Fruit fly (Drosophila melanogaster) whole organism, embryonic: Measurements from ENCODE around the gene CG13694.

ENCODE experiments used
- BEAF-32 ChIP-seq: fragments of 200-800 bp; sonication (Bioruptor generic); optimal IDR thresholded peaks from 3 replicates; lab custom pipeline; 2017; ENCODE audit warnings: missing biosample characterization, missing genetic modification characterization, mild to moderate bottlenecking, moderate library complexity, missing genetic modification reagents
- Bteb2 ChIP-seq: fragments of 200-800 bp; sonication (Bioruptor generic); optimal IDR thresholded peaks from 2 replicates; lab custom pipeline; 2016; ENCODE audit warnings: missing biosample characterization, missing genetic modification characterization
- CG11398 ChIP-seq: fragments of 200-800 bp; sonication (Bioruptor generic); optimal IDR thresholded peaks from 2 replicates; lab custom pipeline; 2016; ENCODE audit warnings: missing biosample characterization, missing genetic modification characterization
- CG12391 ChIP-seq: fragments of 200-800 bp; sonication (Bioruptor generic); optimal IDR thresholded peaks from 3 replicates; lab custom pipeline; 2018; ENCODE audit warnings: missing biosample characterization, mild to moderate bottlenecking, missing genetic modification characterization, moderate library complexity
- CG14710 ChIP-seq: fragments of 200-800 bp; sonication (Bioruptor generic); optimal IDR thresholded peaks from 3 replicates; lab custom pipeline; 2019; ENCODE audit warnings: missing biosample characterization, mild to moderate bottlenecking, missing genetic modification characterization, moderate library complexity
- CG15269 ChIP-seq: fragments of 200-800 bp; sonication (Bioruptor generic); optimal IDR thresholded peaks from 2 replicates; lab custom pipeline; 2018; ENCODE audit warnings: missing biosample characterization, mild to moderate bottlenecking, missing genetic modification characterization, moderate library complexity
- CG17829 ChIP-seq: fragments of 200-800 bp; optimal IDR thresholded peaks from 2 replicates; lab custom pipeline; 2019; ENCODE audit warnings: missing biosample characterization, mild to moderate bottlenecking, missing genetic modification characterization, moderate library complexity
- CG18011 ChIP-seq: fragments of 200-800 bp; sonication (Bioruptor generic); optimal IDR thresholded peaks from 2 replicates; lab custom pipeline; 2017; ENCODE audit warnings: missing biosample characterization, missing genetic modification characterization, mild to moderate bottlenecking, moderate library complexity, missing genotype
- CG18599 ChIP-seq: fragments of 200-800 bp; sonication (Bioruptor generic); optimal IDR thresholded peaks from 3 replicates; lab custom pipeline; 2017; ENCODE audit warnings: missing biosample characterization, missing genetic modification characterization, mild to moderate bottlenecking, moderate library complexity, missing genetic modification reagents
- CG3163 ChIP-seq: fragments of 200-800 bp; sonication (Bioruptor generic); optimal IDR thresholded peaks from 3 replicates; lab custom pipeline; 2016; ENCODE audit warnings: missing biosample characterization, missing genetic modification characterization
- CG33557 ChIP-seq: fragments of 200-800 bp; sonication (Bioruptor generic); optimal IDR thresholded peaks from 2 replicates; lab custom pipeline; 2019; ENCODE audit warnings: missing biosample characterization, mild to moderate bottlenecking, missing genetic modification characterization, moderate library complexity
- CG42726 ChIP-seq: fragments of 200-800 bp; sonication (Bioruptor generic); IDR thresholded peaks from 2 replicates; pipeline ENCODE4 v1.3.6; 2022; ENCODE audit warnings: missing biosample characterization, missing genetic modification characterization; ENCODE audit not compliant: partially characterized antibody
- CG4424 ChIP-seq: fragments of 200-800 bp; sonication (Bioruptor generic); optimal IDR thresholded peaks from 3 replicates; lab custom pipeline; 2016; ENCODE audit warnings: missing biosample characterization, missing genetic modification characterization
- CG5245 ChIP-seq: fragments of 200-800 bp; sonication (Bioruptor generic); optimal IDR thresholded peaks from 3 replicates; lab custom pipeline; 2016; ENCODE audit warnings: missing biosample characterization, missing genetic modification characterization
- CG6813 ChIP-seq: fragments of 200-800 bp; sonication (Bioruptor generic); optimal IDR thresholded peaks from 2 replicates; lab custom pipeline; 2017; ENCODE audit warnings: missing biosample characterization, missing genetic modification characterization, mild to moderate bottlenecking, moderate library complexity, missing genetic modification reagents
- CG7786 ChIP-seq: fragments of 200-800 bp; sonication (Bioruptor generic); optimal IDR thresholded peaks from 2 replicates; lab custom pipeline; 2016; ENCODE audit warnings: missing biosample characterization, missing genetic modification characterization
- CG7963 ChIP-seq: fragments of 200-800 bp; sonication (Bioruptor generic); IDR thresholded peaks from 3 replicates; pipeline ENCODE4 v1.3.6; 2022; ENCODE audit warnings: missing biosample characterization, missing genetic modification characterization; ENCODE audit not compliant: partially characterized antibody
- CG8089 ChIP-seq: fragments of 200-800 bp; sonication (Bioruptor generic); optimal IDR thresholded peaks from 3 replicates; lab custom pipeline; 2016; ENCODE audit warnings: missing biosample characterization, missing genetic modification characterization
- CG9215 ChIP-seq: fragments of 200-800 bp; sonication (Bioruptor generic); IDR thresholded peaks from 2 replicates; pipeline ENCODE4 v1.3.6; 2022; ENCODE audit warnings: missing biosample characterization, missing genetic modification characterization
- CG9817 ChIP-seq: fragments of 200-800 bp; sonication (Bioruptor generic); optimal IDR thresholded peaks from 2 replicates; lab custom pipeline; 2018; ENCODE audit warnings: missing biosample characterization, mild to moderate bottlenecking, missing genetic modification characterization, moderate library complexity
- Chrac-16 ChIP-seq: fragments of 200-800 bp; sonication (Bioruptor generic); optimal IDR thresholded peaks from 3 replicates; lab custom pipeline; 2016; ENCODE audit warnings: missing biosample characterization, missing genetic modification characterization
- Dll ChIP-seq: fragments of 200-800 bp; sonication (Bioruptor generic); IDR thresholded peaks from 4 replicates; pipeline ENCODE4 v1.3.6; 2022; ENCODE audit warnings: missing biosample characterization, missing genetic modification characterization; ENCODE audit not compliant: partially characterized antibody
- ERR ChIP-seq: fragments of 200-800 bp; sonication (Bioruptor generic); optimal IDR thresholded peaks from 2 replicates; lab custom pipeline; 2016; ENCODE audit warnings: missing biosample characterization, missing genetic modification characterization
- Ets97D ChIP-seq: fragments of 200-800 bp; sonication (Bioruptor generic); optimal IDR thresholded peaks from 3 replicates; lab custom pipeline; 2016; ENCODE audit warnings: missing biosample characterization, missing genetic modification characterization
- Fer1 ChIP-seq: fragments of 200-800 bp; sonication (Bioruptor generic); optimal IDR thresholded peaks from 2 replicates; lab custom pipeline; 2017; ENCODE audit warnings: missing biosample characterization, mild to moderate bottlenecking, missing genetic modification characterization
- MESR4 ChIP-seq: fragments of 200-800 bp; sonication (Bioruptor generic); optimal IDR thresholded peaks from 2 replicates; lab custom pipeline; 2018; ENCODE audit warnings: missing biosample characterization, mild to moderate bottlenecking, missing genetic modification characterization, moderate library complexity
- Mrtf ChIP-seq: fragments of 200-800 bp; sonication (Bioruptor generic); IDR thresholded peaks from 3 replicates; pipeline ENCODE4 v1.3.6; 2022; ENCODE audit warnings: missing biosample characterization, missing genetic modification characterization
- Ptx1 ChIP-seq: fragments of 200-800 bp; sonication (Bioruptor generic); IDR thresholded peaks from 2 replicates; pipeline ENCODE4 v1.3.6; 2022; ENCODE audit warnings: missing biosample characterization, missing genetic modification characterization
- Usf ChIP-seq: fragments of 200-800 bp; sonication (Bioruptor generic); optimal IDR thresholded peaks from 2 replicates; lab custom pipeline; 2017; ENCODE audit warnings: missing genotype, missing biosample characterization, missing genetic modification characterization
- aop ChIP-seq: fragments of 200-800 bp; sonication (Bioruptor generic); IDR thresholded peaks from 2 replicates; pipeline ENCODE4 v1.3.6; 2022; ENCODE audit warnings: missing biosample characterization, missing genetic modification characterization
- cato ChIP-seq: fragments of 200-800 bp; sonication (Bioruptor generic); optimal IDR thresholded peaks from 2 replicates; lab custom pipeline; 2016; ENCODE audit warnings: missing biosample characterization, missing genetic modification characterization, borderline replicate concordance
- chn ChIP-seq: fragments of 200-800 bp; sonication (Bioruptor generic); optimal IDR thresholded peaks from 2 replicates; lab custom pipeline; 2016; ENCODE audit warnings: missing biosample characterization, missing genetic modification characterization
- dati ChIP-seq: fragments of 200-800 bp; sonication (Bioruptor generic); IDR thresholded peaks from 2 replicates; pipeline ENCODE4 v1.3.6; 2022; ENCODE audit warnings: missing biosample characterization, missing genetic modification characterization
- ems ChIP-seq: fragments of 200-800 bp; sonication (Bioruptor generic); optimal IDR thresholded peaks from 3 replicates; lab custom pipeline; 2016; ENCODE audit warnings: missing biosample characterization, missing genetic modification characterization
- fd96Cb ChIP-seq: fragments of 200-800 bp; sonication (Bioruptor generic); optimal IDR thresholded peaks from 2 replicates; lab custom pipeline; 2018; ENCODE audit warnings: missing biosample characterization, mild to moderate bottlenecking, missing genetic modification characterization, moderate library complexity
- gsb ChIP-seq: fragments of 200-800 bp; sonication (Bioruptor generic); IDR thresholded peaks from 2 replicates; pipeline ENCODE4 v1.3.6; 2022; ENCODE audit warnings: missing biosample characterization, missing genetic modification characterization
- inv ChIP-seq: fragments of 200-800 bp; sonication (Bioruptor generic); IDR thresholded peaks from 2 replicates; pipeline ENCODE4 v1.3.6; 2022; ENCODE audit warnings: missing biosample characterization, missing genetic modification characterization; ENCODE audit not compliant: partially characterized antibody
- jigr1 ChIP-seq: fragments of 200-800 bp; sonication (Bioruptor generic); IDR thresholded peaks from 3 replicates; pipeline ENCODE4 v1.3.6; 2022; ENCODE audit warnings: missing biosample characterization, missing genetic modification characterization
- klu ChIP-seq: fragments of 200-800 bp; sonication (Bioruptor generic); IDR thresholded peaks from 2 replicates; pipeline ENCODE4 v1.3.6; 2022; ENCODE audit warnings: missing biosample characterization, missing genetic modification characterization
- mirr ChIP-seq: fragments of 200-800 bp; sonication (Bioruptor generic); optimal IDR thresholded peaks from 3 replicates; lab custom pipeline; 2018; ENCODE audit warnings: missing biosample characterization, mild to moderate bottlenecking, missing genetic modification characterization
- mld ChIP-seq: fragments of 200-800 bp; sonication (Bioruptor generic); IDR thresholded peaks from 3 replicates; pipeline ENCODE4 v1.3.6; 2022; ENCODE audit warnings: missing biosample characterization, missing genetic modification characterization; ENCODE audit not compliant: partially characterized antibody
- pan ChIP-seq, 4 experiments: fragments of >200 bp in 3 of 4; fragments of 200-800 bp in 1 of 4; sonication (Bioruptor generic) in 1 of 4; optimal IDR thresholded peaks in 3 of 4; IDR thresholded peaks in 1 of 4; 2 replicates each; pipeline versions ENCODE4 v1.3.6 to Lab custom; 2017 to 2022; ENCODE audit warnings: missing biosample characterization in 2 of 4, missing genetic modification characterization in 2 of 4, mixed read lengths in 1 of 4
- pros ChIP-seq: fragments of 200-800 bp; sonication (Bioruptor generic); optimal IDR thresholded peaks from 3 replicates; lab custom pipeline; 2019; ENCODE audit warnings: missing biosample characterization, mild to moderate bottlenecking, missing genetic modification characterization, moderate library complexity
- sens ChIP-seq: fragments of 200-800 bp; sonication (Bioruptor generic); peaks from one replicate; lab custom pipeline; 2016; ENCODE audit warnings: missing biosample characterization, missing genetic modification characterization
- sima ChIP-seq: fragments of 200-800 bp; sonication (Bioruptor generic); optimal IDR thresholded peaks from 2 replicates; lab custom pipeline; 2016; ENCODE audit warnings: missing biosample characterization, missing genetic modification characterization
- tin ChIP-seq: fragments of 200-800 bp; sonication (Bioruptor generic); optimal IDR thresholded peaks from 3 replicates; lab custom pipeline; 2016; ENCODE audit warnings: missing biosample characterization, missing genetic modification characterization
- tio ChIP-seq: fragments of 200-800 bp; sonication (Bioruptor generic); optimal IDR thresholded peaks from 2 replicates; lab custom pipeline; 2017; ENCODE audit warnings: missing biosample characterization, missing genetic modification characterization, inconsistent platforms
- unpg ChIP-seq: fragments of 200-800 bp; sonication (Bioruptor generic); optimal IDR thresholded peaks from 3 replicates; lab custom pipeline; 2018; ENCODE audit warnings: missing biosample characterization, mild to moderate bottlenecking, missing genetic modification characterization, moderate library complexity
- zen2 ChIP-seq: fragments of 200-800 bp; sonication (Bioruptor generic); IDR thresholded peaks from 3 replicates; pipeline ENCODE4 v1.3.6; 2022; ENCODE audit warnings: missing biosample characterization, missing genetic modification characterization; ENCODE audit not compliant: partially characterized antibody

CG13694 gene

dm6 chr2L:102161-102761 lies 14.0 kb downstream of the CG13694 start, which contains the start of gene Creld (continued):
- no peak for TF ChIP-seq tin (GFP tag; lab: Kevin White, UChicago)
- TF ChIP-seq sima (GFP tag; lab: Kevin White, UChicago) = no peak
- TF ChIP-seq CG33557 (GFP tag; lab: Kevin White, UChicago) = no peak
- TF ChIP-seq inv (GFP tag; lab: Robert Waterston, UW) = peak; percentile 99
- peak; percentile 99 for TF ChIP-seq BEAF-32 (GFP tag; lab: Kevin White, UChicago)
- TF ChIP-seq Bteb2 (GFP tag; lab: Kevin White, UChicago) = no peak
- TF ChIP-seq dati (GFP tag; lab: Robert Waterston, UW) = no peak
- TF ChIP-seq CG15269 (tag; lab: Kevin White, UChicago) = no peak
- no peak for TF ChIP-seq CG8089
- no peak for TF ChIP-seq jigr1 (GFP tag; lab: Robert Waterston, UW)
- no peak for TF ChIP-seq CG4424 (GFP tag; lab: Kevin White, UChicago)
- peak; percentile 99 for TF ChIP-seq CG7963
- TF ChIP-seq CG6813 (GFP tag; lab: Kevin White, UChicago) = no peak
- TF ChIP-seq fd96Cb (tag; lab: Kevin White, UChicago) = no peak
- TF ChIP-seq CG14710 (tag; lab: Kevin White, UChicago) = peak; percentile 39
- TF ChIP-seq CG3163 (GFP tag; lab: Kevin White, UChicago) = no peak
- TF ChIP-seq ems (GFP tag; lab: Kevin White, UChicago) = peak; percentile 0
- no peak for TF ChIP-seq mirr (GFP tag; lab: Kevin White, UChicago)
- TF ChIP-seq pros = no peak
- TF ChIP-seq CG17829 (tag; lab: Kevin White, UChicago) = no peak
- no peak for TF ChIP-seq unpg
- TF ChIP-seq CG18011 (GFP tag; lab: Kevin White, UChicago) = no peak
- TF ChIP-seq CG9817 = no peak
- TF ChIP-seq ERR (GFP tag; lab: Kevin White, UChicago) = no peak
- TF ChIP-seq Dll (GFP tag; lab: Robert Waterston, UW) = peak; percentile 100
- no peak for TF ChIP-seq Usf (GFP tag; lab: Kevin White, UChicago)
- TF ChIP-seq MESR4 (GFP tag; lab: Kevin White, UChicago) = peak; percentile 42
- TF ChIP-seq cato (GFP tag; lab: Kevin White, UChicago) = no peak
- no peak for TF ChIP-seq klu (GFP tag; lab: Robert Waterston, UW)
- TF ChIP-seq Ptx1 (GFP tag; lab: Robert Waterston, UW) = no peak
- TF ChIP-seq pan (optimal IDR thresholded peaks at IDR 0.05; lab: Kevin White, UChicago) = no peak
- TF ChIP-seq pan (GFP tag; optimal IDR thresholded peaks at IDR 0.05 in 1 of 2, IDR thresholded peaks at IDR 0.05 in 1 of 2) = no peak
- no peak for TF ChIP-seq tio
- no peak for TF ChIP-seq chn
- no peak for TF ChIP-seq CG5245 (GFP tag; lab: Kevin White, UChicago)
- no peak for TF ChIP-seq gsb (GFP tag; lab: Robert Waterston, UW)
- TF ChIP-seq CG12391 = no peak
- TF ChIP-seq Ets97D = peak; percentile 75
- peak; percentile 100 for TF ChIP-seq CG42726 (GFP tag; lab: Robert Waterston, UW)
- TF ChIP-seq mld (GFP tag; lab: Robert Waterston, UW) = peak; percentile 100
- peak; percentile 43 for TF ChIP-seq Fer1 (GFP tag; lab: Kevin White, UChicago)
- TF ChIP-seq aop (GFP tag; lab: Robert Waterston, UW) = no peak
- TF ChIP-seq CG7786 (GFP tag; lab: Kevin White, UChicago) = no peak
- no peak for TF ChIP-seq Chrac-16 (GFP tag; lab: Kevin White, UChicago)
- TF ChIP-seq CG11398 (GFP tag; lab: Kevin White, UChicago) = no peak
- TF ChIP-seq Mrtf (GFP tag; lab: Robert Waterston, UW) = no peak
- peak; percentile 65 for TF ChIP-seq sens (GFP tag; lab: Kevin White, UChicago)
- no peak for TF ChIP-seq CG18599
- TF ChIP-seq zen2 = peak; percentile 100
- TF ChIP-seq CG9215 (GFP tag; lab: Robert Waterston, UW) = no peak
